Worm (Caenorhabditis elegans) whole organism, late embryonic: Measurements from ENCODE around the gene mut-15.
"Not testable (repeated sequence)": the region's sequence is repeated elsewhere in the genome, so short reads cannot be mapped to it uniquely, and the experiment has no call there.

Experiments used
- Y22D7AL.16 ChIP-seq: sonication (generic microtip); optimal IDR thresholded peaks from 2 replicates; lab custom pipeline; 2016; ENCODE audit warnings: missing genetic modification characterization, missing compliant biosample characterization
- ceh-2 ChIP-seq: sonication (generic microtip); optimal IDR thresholded peaks from 2 replicates; lab custom pipeline; 2016; ENCODE audit warnings: missing genotype, missing genetic modification characterization, missing compliant biosample characterization
- ceh-30 ChIP-seq: fragments of 150-350 bp; optimal IDR thresholded peaks from 2 replicates; lab custom pipeline; 2014; ENCODE audit warnings: missing biosample characterization, missing genetic modification characterization
- ceh-34 ChIP-seq: sonication (generic microtip); optimal IDR thresholded peaks from 2 replicates; lab custom pipeline; 2016; ENCODE audit warnings: mild to moderate bottlenecking, missing genetic modification characterization, missing compliant biosample characterization
- hlh-6 ChIP-seq: sonication (generic microtip); optimal IDR thresholded peaks from 2 replicates; lab custom pipeline; 2016; ENCODE audit warnings: missing genotype, missing genetic modification characterization, missing compliant biosample characterization
- nhr-11 ChIP-seq: fragments of 150-350 bp; optimal IDR thresholded peaks from 2 replicates; lab custom pipeline; 2014; ENCODE audit warnings: missing biosample characterization, missing genetic modification characterization
- pat-9 ChIP-seq: fragments of 200-800 bp; sonication (Bioruptor generic); optimal IDR thresholded peaks from 2 replicates; lab custom pipeline; 2018; ENCODE audit warnings: mild to moderate bottlenecking, missing genetic modification characterization, moderate library complexity, missing compliant biosample characterization
- sox-4 ChIP-seq: sonication (generic microtip); optimal IDR thresholded peaks from 2 replicates; lab custom pipeline; 2017; ENCODE audit warnings: mild to moderate bottlenecking, missing genetic modification characterization, inconsistent platforms, missing compliant biosample characterization
- ztf-16 ChIP-seq: sonication (generic microtip); optimal IDR thresholded peaks from 2 replicates; lab custom pipeline; 2017; ENCODE audit warnings: missing genetic modification characterization, missing compliant biosample characterization

ce11 chrV:15036769-15037168 is 34.4 kb downstream of the mut-15 start, which contains the start of gene melo-3:
- TF ChIP-seq Y22D7AL.16; hlh-6 (tag; lab: Kevin White, UChicago); pat-9; ceh-30 (tag; lab: Kevin White, UChicago); ztf-16 (tag; lab: Kevin White, UChicago); ceh-34 (tag; lab: Kevin White, UChicago); nhr-11 (tag; lab: Kevin White, UChicago); ceh-2; sox-4: not testable (repeated sequence)
